Worm (Caenorhabditis elegans): ENCODE measurements around the gene F43D2.6.

ce11 chrV:14599972-14600371, 35.0 kb downstream of the F43D2.6 start, which contains the start of gene glb-22:
- TF ChIP-seq hmg-4 (GFP tag; optimal IDR thresholded peaks at IDR 0.05) = no peak
- no peak for TF ChIP-seq aly-1 (tag; optimal IDR thresholded peaks at IDR 0.05)
- TF ChIP-seq ama-1 (optimal IDR thresholded peaks at IDR 0.05) = no peak
- no peak for TF ChIP-seq tbx-11 (GFP tag; IDR thresholded peaks at IDR 0.05)

Measured in whole organism, early embryonic.